Worm (Caenorhabditis elegans): ENCODE data around the gene twk-16.

twk-16 gene

DNA sequence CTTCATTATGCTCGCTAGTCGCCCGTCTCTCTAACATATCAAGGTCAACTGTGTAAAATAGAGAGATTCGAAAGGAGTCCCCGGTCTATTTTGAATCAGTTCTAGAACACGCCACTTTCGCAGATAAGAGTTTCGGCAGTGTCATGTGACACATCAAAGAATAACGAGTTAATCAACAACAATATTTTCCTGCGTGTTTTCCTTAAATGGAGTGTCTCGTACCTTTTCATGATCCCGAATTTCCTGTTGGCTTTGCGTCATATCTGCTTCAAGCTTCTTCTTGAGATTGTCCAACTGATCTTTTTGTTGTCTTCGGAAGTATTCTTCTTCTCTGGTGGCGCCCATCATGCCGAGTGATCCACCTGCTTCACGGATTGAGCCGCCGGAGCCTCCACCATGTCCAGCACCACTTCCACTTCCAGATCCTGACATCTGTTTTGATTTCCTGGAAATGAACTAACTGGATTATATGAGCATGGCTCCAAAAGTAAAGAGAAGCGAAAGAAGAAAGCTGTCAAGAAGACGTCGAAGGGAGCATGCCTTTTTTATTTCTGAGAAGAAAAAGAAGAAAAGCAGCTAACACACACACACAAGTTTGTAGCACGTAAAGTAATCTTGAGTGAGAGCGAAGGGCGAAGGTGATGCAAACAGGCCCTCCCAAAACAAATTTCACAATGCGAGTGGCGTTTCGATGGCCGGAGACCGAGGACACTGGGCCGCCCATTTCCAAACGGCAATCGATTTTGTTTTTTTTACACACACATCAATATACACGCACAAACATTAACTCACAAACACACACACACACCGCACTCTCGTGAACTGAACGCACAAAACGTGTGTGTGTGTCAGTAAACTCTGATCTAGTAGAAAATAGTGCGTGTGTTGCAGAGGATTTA lies 34.5 kb downstream of the twk-16 start:
- no peak for TF ChIP-seq zip-8 (tag; optimal IDR thresholded peaks at IDR 0.05)
- TF ChIP-seq nhr-12 (tag; optimal IDR thresholded peaks at IDR 0.05) = no peak
- no peak for TF ChIP-seq cnd-1 (tag; optimal IDR thresholded peaks at IDR 0.05)
- TF ChIP-seq ceh-39 (tag; optimal IDR thresholded peaks at IDR 0.05) = no peak
- no peak for TF ChIP-seq M03D4.4 (tag; optimal IDR thresholded peaks at IDR 0.05)
- TF ChIP-seq unc-39 (tag; optimal IDR thresholded peaks at IDR 0.05) = no peak
- no peak for TF ChIP-seq blmp-1 (tag; optimal IDR thresholded peaks at IDR 0.05)
- no peak for TF ChIP-seq mls-2 (tag; optimal IDR thresholded peaks at IDR 0.05)
- TF ChIP-seq ceh-83 (GFP tag; optimal IDR thresholded peaks at IDR 0.05) = no peak
- TF ChIP-seq pha-4 (tag; optimal IDR thresholded peaks at IDR 0.05) = no peak
- no peak for TF ChIP-seq mab-5 (tag; optimal IDR thresholded peaks at IDR 0.05)
- TF ChIP-seq hlh-1 (tag; optimal IDR thresholded peaks at IDR 0.05) = no peak
- no peak for TF ChIP-seq ces-1 (GFP tag; optimal IDR thresholded peaks at IDR 0.05)
- TF ChIP-seq tbx-8 (GFP tag; optimal IDR thresholded peaks at IDR 0.05) = no peak
- TF ChIP-seq nhr-28 (tag; optimal IDR thresholded peaks at IDR 0.05) = no peak
- TF ChIP-seq unc-62 (GFP tag; optimal IDR thresholded peaks at IDR 0.05) = no peak
- no peak for TF ChIP-seq snpc-4 (tag; optimal IDR thresholded peaks at IDR 0.05)
- no peak for TF ChIP-seq flh-1 (GFP tag; optimal IDR thresholded peaks at IDR 0.05)

ce11 chrX:3116033-3116876 lies 35.3 kb downstream of the twk-16 start, which contains the start of gene mai-1:
mai-1 (minus strand) TSS chrX:3116589.
- TF ChIP-seq hlh-1 (tag; optimal IDR thresholded peaks at IDR 0.05) (peak; percentile 68), unc-62 (GFP tag; optimal IDR thresholded peaks at IDR 0.05) (peak; percentile 17), mab-5 (tag; optimal IDR thresholded peaks at IDR 0.05) (no peak), unc-120 (tag; optimal IDR thresholded peaks at IDR 0.05; ENCODE audit: poor library complexity, severe bottlenecking) (peak; percentile 78), zip-8 (tag; optimal IDR thresholded peaks at IDR 0.05) (no peak), M03D4.4 (tag; optimal IDR thresholded peaks at IDR 0.05) (no peak)

DNA sequence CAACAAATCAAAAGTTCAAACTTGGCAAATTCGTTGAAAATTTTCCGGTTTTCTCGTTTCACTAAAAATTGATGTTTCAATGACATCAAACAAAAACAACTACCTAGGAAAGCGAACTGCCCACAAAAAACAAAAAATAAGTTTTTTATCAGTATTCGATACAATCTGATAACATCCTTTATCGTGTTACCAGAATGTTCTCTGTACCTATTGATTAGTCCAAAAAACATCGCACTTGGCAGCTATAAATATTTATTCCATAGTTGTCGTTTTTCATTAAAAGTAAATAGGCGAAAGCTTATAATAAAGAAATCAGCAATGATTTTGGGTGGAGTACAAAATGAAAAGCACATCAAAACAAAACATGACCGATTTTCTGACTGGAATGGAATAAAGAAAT lies 36.3 kb downstream of the twk-16 start:
- no peak for TF ChIP-seq lin-32 (GFP tag; optimal IDR thresholded peaks at IDR 0.05)

ce11 chrX:3118596-3119287 lies 37.8 kb downstream of the twk-16 start:
- no peak for TF ChIP-seq sptf-1 (tag; optimal IDR thresholded peaks at IDR 0.05)
- no peak for TF ChIP-seq elt-3 (tag; optimal IDR thresholded peaks at IDR 0.05)
- TF ChIP-seq lin-13 (tag; optimal IDR thresholded peaks at IDR 0.05) = no peak
- TF ChIP-seq hlh-1 (tag; optimal IDR thresholded peaks at IDR 0.05) = no peak
- no peak for TF ChIP-seq nhr-12 (tag; optimal IDR thresholded peaks at IDR 0.05)
- no peak for TF ChIP-seq lsy-2 (tag; optimal IDR thresholded peaks at IDR 0.05)
- TF ChIP-seq unc-120 (tag; optimal IDR thresholded peaks at IDR 0.05; ENCODE audit: poor library complexity, severe bottlenecking) = no peak
- no peak for TF ChIP-seq bed-3 (GFP tag; optimal IDR thresholded peaks at IDR 0.05)
- no peak for TF ChIP-seq unc-39 (tag; optimal IDR thresholded peaks at IDR 0.05)
- no peak for TF ChIP-seq ztf-11 (tag; optimal IDR thresholded peaks at IDR 0.05)
- no peak for TF ChIP-seq nhr-28 (tag; optimal IDR thresholded peaks at IDR 0.05)
- no peak for TF ChIP-seq cnd-1 (tag; optimal IDR thresholded peaks at IDR 0.05)
- TF ChIP-seq blmp-1 (tag; optimal IDR thresholded peaks at IDR 0.05) = no peak
- TF ChIP-seq pha-4 (tag; optimal IDR thresholded peaks at IDR 0.05) = no peak
- no peak for TF ChIP-seq zip-8 (tag; optimal IDR thresholded peaks at IDR 0.05)

- TF ChIP-seq nhr-237 (tag; optimal IDR thresholded peaks at IDR 0.05) (no peak), lin-32 (GFP tag; optimal IDR thresholded peaks at IDR 0.05) (no peak), sem-2 (GFP tag; optimal IDR thresholded peaks at IDR 0.05) (no peak), mls-2 (tag; optimal IDR thresholded peaks at IDR 0.05) (no peak), lsy-2 (tag; optimal IDR thresholded peaks at IDR 0.05) (no peak)
Measured at ce11 chrX:3119606-3120005, 38.7 kb downstream of the twk-16 start.

All from whole organism, mixed stage, embryonic.